Worm (Caenorhabditis elegans) whole organism, midembryonic: Measurements from ENCODE around the gene F52E4.5.

ENCODE experiments used
- klf-2 ChIP-seq: fragments of 200-800 bp; sonication (Bioruptor generic); conservative IDR thresholded peaks from 2 replicates; pipeline ENCODE4 v1.3.6; 2022; ENCODE audit warnings: missing genetic modification reagents, missing genetic modification characterization, missing compliant biosample characterization
- med-1 ChIP-seq: sonication (generic microtip); optimal IDR thresholded peaks from 2 replicates; lab custom pipeline; 2017; ENCODE audit warnings: missing genetic modification characterization, mild to moderate bottlenecking, missing compliant biosample characterization, antibody characterized with exemption, missing genetic modification reagents; ENCODE audit not compliant: insufficient read depth
- ref-1 ChIP-seq: fragments of 200-800 bp; sonication (Bioruptor generic); conservative IDR thresholded peaks from 2 replicates; pipeline ENCODE4 v1.3.6; 2022; ENCODE audit warnings: missing genetic modification reagents, missing genetic modification characterization, missing compliant biosample characterization
- ztf-23 ChIP-seq: fragments of 200-800 bp; sonication (Bioruptor generic); IDR thresholded peaks from 2 replicates; pipeline ENCODE4 v1.3.6; 2022; ENCODE audit warnings: missing genetic modification reagents, missing genetic modification characterization, missing compliant biosample characterization

- TF ChIP-seq ztf-23 (GFP tag; lab: Robert Waterston, UW) (no peak), med-1 (GFP tag; lab: Kevin White, UChicago) (no peak), klf-2 (GFP tag; lab: Robert Waterston, UW) (no peak), ref-1 (no peak)
These were observed 27.8 kb downstream of the F52E4.5 start, which contains the start of gene rsef-1 for ce11 chrX:3059299-3059698.
